Fruit fly (Drosophila melanogaster): ENCODE results near the gene CG11986.

CG11986 gene

dm6 chr3R:9043610-9044009, 28.4 kb downstream of the CG11986 start:
- TF ChIP-seq svp (GFP tag) (peak; percentile 91), vri (GFP tag; optimal IDR thresholded peaks at IDR 0.05) (peak; percentile 99), CG15336 (GFP tag; IDR thresholded peaks at IDR 0.05) (no peak), fkh (GFP tag; optimal IDR thresholded peaks at IDR 0.05) (peak; percentile 1), Smox (GFP tag; optimal IDR thresholded peaks at IDR 0.05) (no peak), CG11294 (GFP tag; IDR thresholded peaks at IDR 0.05) (no peak)

dm6 chr3R:9045733-9046132, 30.5 kb downstream of the CG11986 start:
- no peak for TF ChIP-seq cyc (GFP tag; optimal IDR thresholded peaks at IDR 0.05)
- TF ChIP-seq acj6 (GFP tag; optimal IDR thresholded peaks at IDR 0.05), result no peak
- TF ChIP-seq CG1621 (tag; optimal IDR thresholded peaks at IDR 0.05), result no peak
- TF ChIP-seq svp (GFP tag), result peak; percentile 91

- TF ChIP-seq CG11762 (GFP tag; optimal IDR thresholded peaks at IDR 0.05; ENCODE audit: insufficient read depth), result no peak
- TF ChIP-seq Eip78C (GFP tag), result peak; percentile 72
- no peak for TF ChIP-seq pdm3 (GFP tag; optimal IDR thresholded peaks at IDR 0.05)
- no peak for TF ChIP-seq Met (GFP tag; optimal IDR thresholded peaks at IDR 0.05)
- no peak for TF ChIP-seq fd59A (GFP tag; optimal IDR thresholded peaks at IDR 0.05)
Observed at dm6 chr3R:9046954-9047353, 31.7 kb downstream of the CG11986 start.

- TF ChIP-seq lz (GFP tag; optimal IDR thresholded peaks at IDR 0.05), result peak; percentile 16
- peak; percentile 56 for TF ChIP-seq esn (GFP tag; optimal IDR thresholded peaks at IDR 0.05)
- peak; percentile 13 for TF ChIP-seq fd59A (GFP tag; optimal IDR thresholded peaks at IDR 0.05)
- peak; percentile 72 for TF ChIP-seq Blimp-1 (GFP tag; optimal IDR thresholded peaks at IDR 0.05)
- peak; percentile 53 for TF ChIP-seq CG3919 (GFP tag; optimal IDR thresholded peaks at IDR 0.05)
- TF ChIP-seq Eip93F (GFP tag; optimal IDR thresholded peaks at IDR 0.05), result peak; percentile 38
- peak; percentile 72 for TF ChIP-seq CG32006 (GFP tag; optimal IDR thresholded peaks at IDR 0.05)
- TF ChIP-seq CG4318 (GFP tag; optimal IDR thresholded peaks at IDR 0.05), result no peak
- peak; percentile 70 for TF ChIP-seq Ets96B (tag; optimal IDR thresholded peaks at IDR 0.05)
- TF ChIP-seq dac (GFP tag; optimal IDR thresholded peaks at IDR 0.05), result no peak
- peak; percentile 40 for TF ChIP-seq Hr4 (GFP tag; optimal IDR thresholded peaks at IDR 0.05)
- peak; percentile 62 for TF ChIP-seq OdsH (GFP tag; optimal IDR thresholded peaks at IDR 0.05)
- TF ChIP-seq CG7368 (GFP tag; optimal IDR thresholded peaks at IDR 0.05), result no peak
- TF ChIP-seq CG9139 (GFP tag; optimal IDR thresholded peaks at IDR 0.05), result peak; percentile 7
- TF ChIP-seq ss (GFP tag; optimal IDR thresholded peaks at IDR 0.05), result peak; percentile 17 to 21
- peak; percentile 5 for TF ChIP-seq CG31627 (GFP tag; optimal IDR thresholded peaks at IDR 0.05)
- TF ChIP-seq net (GFP tag; optimal IDR thresholded peaks at IDR 0.05), result no peak
- no peak for TF ChIP-seq CG8319 (GFP tag; optimal IDR thresholded peaks at IDR 0.05)
- peak; percentile 71 for TF ChIP-seq CG10631 (GFP tag; optimal IDR thresholded peaks at IDR 0.05)
- TF ChIP-seq Hr38 (GFP tag; optimal IDR thresholded peaks at IDR 0.05), result no peak
- peak; percentile 67 for TF ChIP-seq CG16779 (tag; optimal IDR thresholded peaks at IDR 0.05)
- no peak for TF ChIP-seq Lpt (GFP tag; optimal IDR thresholded peaks at IDR 0.05)
- no peak for TF ChIP-seq Sox15 (GFP tag; optimal IDR thresholded peaks at IDR 0.05)
- peak; percentile 76 for TF ChIP-seq Eip78C (GFP tag)
- TF ChIP-seq Ets21C (GFP tag; optimal IDR thresholded peaks at IDR 0.05), result no peak
- TF ChIP-seq vri (GFP tag; optimal IDR thresholded peaks at IDR 0.05), result peak; percentile 85
- TF ChIP-seq fd85E (GFP tag; optimal IDR thresholded peaks at IDR 0.05), result no peak
- TF ChIP-seq Met (GFP tag; optimal IDR thresholded peaks at IDR 0.05), result peak; percentile 23
- TF ChIP-seq CG6163 (GFP tag; IDR thresholded peaks at IDR 0.05), result no peak
- TF ChIP-seq CG8632 (GFP tag; optimal IDR thresholded peaks at IDR 0.05), result peak; percentile 62
- TF ChIP-seq CG15336 (GFP tag; IDR thresholded peaks at IDR 0.05), result no peak
- TF ChIP-seq acj6 (GFP tag; optimal IDR thresholded peaks at IDR 0.05), result peak; percentile 57
- no peak for TF ChIP-seq CG11294 (GFP tag; IDR thresholded peaks at IDR 0.05)
- peak; percentile 75 for TF ChIP-seq fkh (GFP tag; optimal IDR thresholded peaks at IDR 0.05)
- no peak for TF ChIP-seq CG6276 (GFP tag; optimal IDR thresholded peaks at IDR 0.05)
- TF ChIP-seq topi (GFP tag; optimal IDR thresholded peaks at IDR 0.05), result peak; percentile 15
- TF ChIP-seq Eip75B (GFP tag; optimal IDR thresholded peaks at IDR 0.05), result peak; percentile 6
- no peak for TF ChIP-seq spab (GFP tag; optimal IDR thresholded peaks at IDR 0.05)
Observed at dm6 chr3R:9047561-9048465, 32.6 kb downstream of the CG11986 start, which contains the start of gene Rel. Gene Rel, minus strand, starts transcription at chr3R:9047977.

All from whole organism, prepupa.